Worm (Caenorhabditis elegans) whole organism, L3 larva: ENCODE measurements around the gene sex-1.
A peak's percentile ranks its signal among the peaks of the same experiment; 100 is the strongest.

Experiments
- R02D3.7 ChIP-seq: fragments of 150-350 bp; optimal IDR thresholded peaks from 2 replicates; lab custom pipeline; 2014; ENCODE audit warnings: missing biosample characterization, missing genetic modification characterization
- ZK546.5 ChIP-seq: sonication (generic microtip); optimal IDR thresholded peaks from 2 replicates; lab custom pipeline; 2017; ENCODE audit warnings: missing biosample characterization, missing genetic modification characterization
- ceh-16 ChIP-seq: sonication (generic microtip); optimal IDR thresholded peaks from 2 replicates; lab custom pipeline; 2017; ENCODE audit warnings: missing biosample characterization, missing genetic modification characterization
- ceh-28 ChIP-seq: fragments of 150-350 bp; optimal IDR thresholded peaks from 2 replicates; lab custom pipeline; 2014; ENCODE audit warnings: missing biosample characterization, missing genetic modification reagents, missing genetic modification characterization
- ceh-82 ChIP-seq: fragments of 150-350 bp; optimal IDR thresholded peaks from 2 replicates; lab custom pipeline; 2014; ENCODE audit warnings: missing biosample characterization, missing genetic modification characterization
- ceh-9 ChIP-seq: sonication (generic microtip); optimal IDR thresholded peaks from 2 replicates; lab custom pipeline; 2018; ENCODE audit warnings: missing biosample characterization, missing genetic modification characterization
- daf-12 ChIP-seq: fragments of 150-350 bp; optimal IDR thresholded peaks from 2 replicates; lab custom pipeline; 2014; ENCODE audit warnings: missing biosample characterization, missing genetic modification reagents, missing genetic modification characterization
- egl-27 ChIP-seq: sonication (generic microtip); optimal IDR thresholded peaks from 4 replicates; lab custom pipeline; 2017; ENCODE audit warnings: missing biosample characterization, missing genetic modification reagents, missing genetic modification characterization
- egl-5 ChIP-seq: fragments of 150-350 bp; optimal IDR thresholded peaks from 2 replicates; lab custom pipeline; 2017; ENCODE audit warnings: missing biosample characterization, missing genetic modification reagents, missing genetic modification characterization, inconsistent platforms
- elt-1 ChIP-seq: fragments of 150-350 bp; optimal IDR thresholded peaks from 2 replicates; lab custom pipeline; 2014; ENCODE audit warnings: missing biosample characterization, missing genetic modification characterization
- elt-2 ChIP-seq: sonication (generic microtip); optimal IDR thresholded peaks from 2 replicates; lab custom pipeline; 2016; ENCODE audit warnings: missing genetic modification reagents, mild to moderate bottlenecking, missing genetic modification characterization, missing compliant biosample characterization
- elt-3 ChIP-seq, 3 experiments: fragments of 150-350 bp in 1 of 3; sonication (generic microtip) in 2 of 3; optimal IDR thresholded peaks; 2 replicates in 2 of 3; 4 replicates in 1 of 3; lab custom pipeline; 2014 to 2017; ENCODE audit warnings: missing biosample characterization in 3 of 3, missing genetic modification characterization in 3 of 3
- eor-1 ChIP-seq, 2 experiments: fragments of 150-350 bp; optimal IDR thresholded peaks; 2 replicates each; lab custom pipeline; 2014 to 2018; ENCODE audit warnings: missing biosample characterization in 2 of 2, missing genetic modification characterization in 2 of 2
- fkh-10 ChIP-seq: sonication (generic microtip); optimal IDR thresholded peaks from 2 replicates; lab custom pipeline; 2017; ENCODE audit warnings: missing biosample characterization, missing genetic modification reagents, missing genetic modification characterization
- fkh-2 ChIP-seq: fragments of 150-350 bp; optimal IDR thresholded peaks from 2 replicates; lab custom pipeline; 2014; ENCODE audit warnings: missing biosample characterization, missing genetic modification reagents, missing genetic modification characterization
- fos-1 ChIP-seq: fragments of 150-350 bp; optimal IDR thresholded peaks from 2 replicates; lab custom pipeline; 2014; ENCODE audit warnings: missing biosample characterization, missing genetic modification characterization
- hmg-11 ChIP-seq: sonication (generic microtip); optimal IDR thresholded peaks from 2 replicates; lab custom pipeline; 2016; ENCODE audit warnings: missing genetic modification characterization, missing compliant biosample characterization
- lin-15B ChIP-seq: fragments of 150-350 bp; optimal IDR thresholded peaks from 2 replicates; lab custom pipeline; 2014; ENCODE audit warnings: missing biosample characterization, missing genetic modification characterization
- lin-39 ChIP-seq: fragments of 150-350 bp; optimal IDR thresholded peaks from 2 replicates; lab custom pipeline; 2018; ENCODE audit warnings: missing biosample characterization, missing genetic modification reagents, missing genetic modification characterization
- lsy-12 ChIP-seq: sonication (generic microtip); optimal IDR thresholded peaks from 2 replicates; lab custom pipeline; 2016; ENCODE audit warnings: mild to moderate bottlenecking, missing genetic modification characterization, missing compliant biosample characterization
- mdl-1 ChIP-seq: fragments of 150-350 bp; optimal IDR thresholded peaks from 2 replicates; lab custom pipeline; 2014; ENCODE audit warnings: missing biosample characterization, missing genetic modification characterization
- mml-1 ChIP-seq: fragments of 150-350 bp; sonication (generic microtip); optimal IDR thresholded peaks from 3 replicates; lab custom pipeline; 2014; ENCODE audit warnings: missing biosample characterization, missing genetic modification characterization
- nfya-1 ChIP-seq: sonication (generic microtip); optimal IDR thresholded peaks from 2 replicates; lab custom pipeline; 2017; ENCODE audit warnings: missing genetic modification characterization, mild to moderate bottlenecking, missing compliant biosample characterization, antibody characterized with exemption, moderate library complexity; ENCODE audit not compliant: insufficient read depth
- nhr-11 ChIP-seq: fragments of 150-350 bp; optimal IDR thresholded peaks from 2 replicates; lab custom pipeline; 2014; ENCODE audit warnings: missing biosample characterization, missing genetic modification characterization
- nhr-237 ChIP-seq: fragments of 150-350 bp; optimal IDR thresholded peaks from 2 replicates; lab custom pipeline; 2014; ENCODE audit warnings: missing biosample characterization, missing genetic modification characterization
- nhr-25 ChIP-seq: sonication (generic microtip); optimal IDR thresholded peaks from 2 replicates; lab custom pipeline; 2017; ENCODE audit warnings: missing biosample characterization, missing genetic modification characterization
- nhr-28 ChIP-seq: fragments of 150-350 bp; optimal IDR thresholded peaks from 2 replicates; lab custom pipeline; 2014; ENCODE audit warnings: missing biosample characterization, missing genetic modification characterization
- nhr-43 ChIP-seq: sonication (generic microtip); optimal IDR thresholded peaks from 2 replicates; lab custom pipeline; 2016; ENCODE audit warnings: mild to moderate bottlenecking, missing genetic modification characterization, missing compliant biosample characterization; ENCODE audit not compliant: poor library complexity, severe bottlenecking
- nhr-67 ChIP-seq: fragments of 150-350 bp; optimal IDR thresholded peaks from 2 replicates; lab custom pipeline; 2014; ENCODE audit warnings: missing biosample characterization, missing genetic modification characterization
- nhr-76 ChIP-seq: fragments of 150-350 bp; sonication (generic microtip); optimal IDR thresholded peaks from 5 replicates; lab custom pipeline; 2014; ENCODE audit warnings: missing biosample characterization, missing genetic modification characterization
- nhr-77 ChIP-seq: fragments of 150-350 bp; optimal IDR thresholded peaks from 2 replicates; lab custom pipeline; 2014; ENCODE audit warnings: missing biosample characterization, missing genetic modification characterization
- pha-4 ChIP-seq: fragments of 150-350 bp; optimal IDR thresholded peaks from 2 replicates; lab custom pipeline; 2014; ENCODE audit warnings: missing biosample characterization, missing genetic modification reagents, missing genetic modification characterization
- pqm-1 ChIP-seq: fragments of 150-350 bp; optimal IDR thresholded peaks from 2 replicates; lab custom pipeline; 2017; ENCODE audit warnings: missing biosample characterization, missing genetic modification characterization, inconsistent platforms
- sea-2 ChIP-seq: fragments of 150-350 bp; sonication (generic microtip); optimal IDR thresholded peaks from 4 replicates; lab custom pipeline; 2014; ENCODE audit warnings: missing biosample characterization, missing genetic modification reagents, missing genetic modification characterization
- skn-1 ChIP-seq: fragments of 150-350 bp; optimal IDR thresholded peaks from 2 replicates; lab custom pipeline; 2014; ENCODE audit warnings: missing biosample characterization, missing genetic modification characterization
- snpc-4 ChIP-seq: fragments of 150-350 bp; optimal IDR thresholded peaks from 2 replicates; lab custom pipeline; 2014; ENCODE audit warnings: missing biosample characterization, missing genetic modification characterization
- tbx-2 ChIP-seq: sonication (generic microtip); optimal IDR thresholded peaks from 2 replicates; lab custom pipeline; 2016; ENCODE audit warnings: mild to moderate bottlenecking, missing genetic modification characterization, missing compliant biosample characterization
- zag-1 ChIP-seq: fragments of 150-350 bp; optimal IDR thresholded peaks from 2 replicates; lab custom pipeline; 2014; ENCODE audit warnings: missing biosample characterization, missing genetic modification characterization
- ztf-11 ChIP-seq: fragments of 150-350 bp; optimal IDR thresholded peaks from 2 replicates; lab custom pipeline; 2014; ENCODE audit warnings: missing biosample characterization, missing genetic modification characterization
- ztf-4 ChIP-seq: fragments of 150-350 bp; optimal IDR thresholded peaks from 2 replicates; lab custom pipeline; 2014; ENCODE audit warnings: missing biosample characterization, missing genetic modification characterization

Gene sex-1

DNA sequence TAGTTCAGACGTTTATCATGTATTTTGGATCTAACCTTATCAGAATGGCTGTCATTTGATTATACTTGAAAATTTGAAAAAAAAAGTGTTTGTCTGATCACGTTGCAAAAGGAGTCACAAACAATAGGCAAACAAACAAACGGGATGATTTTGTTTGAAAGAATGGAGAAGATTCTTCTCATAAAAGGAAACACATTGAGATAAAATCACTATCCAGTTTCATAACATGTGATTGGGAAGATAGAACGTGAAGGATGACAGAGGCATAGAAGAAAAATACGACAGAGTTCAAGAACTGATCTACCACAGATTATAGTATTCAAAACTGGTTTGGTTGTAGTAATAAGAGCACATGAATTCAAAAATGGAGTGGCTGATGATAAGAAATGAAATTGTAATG is 13.6 kb upstream of the sex-1 start, which contains the start of gene F44A6.5 (continued):
- TF ChIP-seq R02D3.7 (tag; lab: Kevin White, UChicago) (no peak), zag-1 (no peak), hmg-11 (tag; lab: Kevin White, UChicago) (no peak)

DNA sequence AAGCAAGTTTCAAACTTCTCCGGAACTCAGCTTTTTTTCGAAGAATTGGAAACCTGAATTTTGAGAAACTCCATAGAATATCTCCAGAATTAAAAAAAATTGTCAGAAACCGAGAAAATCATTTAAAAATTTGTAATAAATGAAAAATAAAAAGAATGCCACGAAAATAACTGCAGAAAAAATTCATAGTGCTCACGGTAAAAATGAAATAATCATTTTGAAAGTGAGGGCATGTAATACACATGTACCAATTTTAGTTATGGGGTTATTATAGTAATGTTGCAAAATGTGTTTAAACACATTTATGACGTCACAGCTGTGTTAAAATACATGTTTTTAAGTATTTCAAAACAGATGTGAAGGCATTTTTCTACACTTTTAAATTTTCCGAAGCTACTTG is 11.6 kb upstream of the sex-1 start:
- peak; percentile 20 for TF ChIP-seq nhr-25 (tag; lab: Kevin White, UChicago)
- peak; percentile 34 for TF ChIP-seq nhr-43
- TF ChIP-seq nfya-1: no peak
- TF ChIP-seq, all 47 proteins: peak for 2

DNA sequence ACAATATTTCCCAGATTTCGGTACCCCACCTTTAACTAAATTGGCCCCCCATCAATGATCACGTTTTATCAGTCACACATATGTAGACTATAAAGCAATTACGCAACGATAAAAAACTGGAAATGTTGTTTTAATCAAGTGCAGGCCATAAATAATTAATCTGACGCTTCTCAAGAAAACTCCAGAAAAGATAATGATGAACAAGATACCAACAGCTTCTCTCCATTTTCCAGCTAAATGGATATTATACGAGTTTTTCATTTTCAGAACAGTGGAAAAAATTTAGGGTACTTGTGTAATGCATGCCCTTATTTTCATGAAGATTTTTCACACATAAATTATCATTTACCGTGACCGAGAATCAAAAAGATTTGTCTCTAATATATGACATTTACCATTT is 11.1 kb upstream of the sex-1 start:
- TF ChIP-seq mml-1 (tag; lab: Kevin White, UChicago) (no peak), egl-27 (tag; lab: Kevin White, UChicago) (no peak), ceh-9 (tag; lab: Kevin White, UChicago) (no peak), ztf-4 (no peak), nhr-67 (tag; lab: Kevin White, UChicago) (no peak), nhr-28 (peak; percentile 52), pha-4 (no peak), nhr-237 (tag; lab: Kevin White, UChicago) (no peak), fos-1 (tag; lab: Kevin White, UChicago) (no peak), nhr-77 (tag; lab: Kevin White, UChicago) (no peak), nhr-76 (tag; lab: Kevin White, UChicago) (no peak), lsy-12 (tag; lab: Kevin White, UChicago) (no peak), pqm-1 (tag; lab: Kevin White, UChicago) (peak; percentile 51), lin-39 (no peak), elt-2 (tag; lab: Kevin White, UChicago) (peak; percentile 78), ZK546.5 (tag; lab: Kevin White, UChicago) (no peak), elt-1 (tag; lab: Kevin White, UChicago) (no peak), tbx-2 (tag; lab: Kevin White, UChicago) (no peak), ztf-11 (tag; lab: Kevin White, UChicago) (no peak), elt-3 (tag; optimal IDR thresholded peaks at IDR 0.05; lab: Kevin White, UChicago) (no peak), zag-1 (no peak), lin-15B (tag; lab: Kevin White, UChicago) (no peak), nhr-11 (no peak), nhr-43 (peak; percentile 80), fkh-2 (tag; lab: Kevin White, UChicago) (no peak), ceh-82 (tag; lab: Kevin White, UChicago) (no peak), ceh-28 (tag; lab: Kevin White, UChicago) (no peak), sea-2 (GFP tag; lab: Kevin White, UChicago) (no peak), snpc-4 (tag; lab: Kevin White, UChicago) (no peak), mdl-1 (no peak), daf-12 (tag; lab: Kevin White, UChicago) (no peak), R02D3.7 (tag; lab: Kevin White, UChicago) (no peak)

DNA sequence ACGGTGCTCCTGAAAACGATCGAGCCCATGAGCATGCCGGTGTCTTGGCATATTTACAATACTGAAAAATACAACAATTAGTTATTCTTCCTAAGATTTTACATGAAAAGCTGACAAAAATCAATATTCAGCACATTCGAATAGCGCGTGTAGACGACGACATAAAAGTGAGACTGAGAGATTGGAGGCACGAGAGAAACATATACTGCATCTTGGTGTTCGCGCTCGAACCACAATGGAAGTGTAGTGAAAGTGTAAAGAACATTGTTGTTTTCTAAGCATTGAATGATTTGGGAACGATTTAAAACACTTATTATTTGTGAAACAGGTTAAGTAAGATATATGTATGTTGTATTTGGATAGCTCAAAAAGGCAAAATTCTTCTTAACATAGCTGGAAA is 10.2 kb upstream of the sex-1 start, which contains the start of gene F44A6.4:
Gene F44A6.4 (minus strand): TSS at position 67 of the 400 bp plus-strand sequence.
- no peak for TF ChIP-seq lin-39
- no peak for TF ChIP-seq eor-1 (tag; optimal IDR thresholded peaks at IDR 0.05; lab: Kevin White, UChicago)
- no peak for TF ChIP-seq tbx-2 (tag; lab: Kevin White, UChicago)
- no peak for TF ChIP-seq ceh-82 (tag; lab: Kevin White, UChicago)
- no peak for TF ChIP-seq ZK546.5 (tag; lab: Kevin White, UChicago)
- no peak for TF ChIP-seq nhr-77 (tag; lab: Kevin White, UChicago)
- no peak for TF ChIP-seq mdl-1
- TF ChIP-seq egl-5 (tag; lab: Kevin White, UChicago): no peak
- TF ChIP-seq nhr-25 (tag; lab: Kevin White, UChicago): peak; percentile 5
- TF ChIP-seq nhr-67 (tag; lab: Kevin White, UChicago): no peak
- no peak for TF ChIP-seq ztf-4
- no peak for TF ChIP-seq fos-1 (tag; lab: Kevin White, UChicago)
- TF ChIP-seq elt-1 (tag; lab: Kevin White, UChicago): no peak
- TF ChIP-seq nhr-28: no peak
- TF ChIP-seq ztf-11 (tag; lab: Kevin White, UChicago): no peak
- no peak for TF ChIP-seq nhr-237 (tag; lab: Kevin White, UChicago)
- no peak for TF ChIP-seq elt-2 (tag; lab: Kevin White, UChicago)
- TF ChIP-seq fkh-10 (GFP tag; lab: Kevin White, UChicago): no peak
- no peak for TF ChIP-seq mml-1 (tag; lab: Kevin White, UChicago)
- TF ChIP-seq daf-12 (tag; lab: Kevin White, UChicago): no peak
- TF ChIP-seq lin-15B (tag; lab: Kevin White, UChicago): no peak
- no peak for TF ChIP-seq elt-3 (tag; optimal IDR thresholded peaks at IDR 0.05; lab: Kevin White, UChicago)
- TF ChIP-seq nhr-43: peak; percentile 45
- TF ChIP-seq snpc-4 (tag; lab: Kevin White, UChicago): peak; percentile 11
- no peak for TF ChIP-seq fkh-2 (tag; lab: Kevin White, UChicago)
- no peak for TF ChIP-seq lsy-12 (tag; lab: Kevin White, UChicago)
- TF ChIP-seq sea-2 (GFP tag; lab: Kevin White, UChicago): no peak
- peak; percentile 23 for TF ChIP-seq hmg-11 (tag; lab: Kevin White, UChicago)
- peak; percentile 6 for TF ChIP-seq nfya-1
- TF ChIP-seq ceh-16 (tag; lab: Kevin White, UChicago): no peak
- no peak for TF ChIP-seq skn-1 (tag; lab: Kevin White, UChicago)
- no peak for TF ChIP-seq ceh-28 (tag; lab: Kevin White, UChicago)
